Fruit fly (Drosophila melanogaster) whole organism, embryonic: ENCODE data around the gene Pep.

Experiments used
- Antp ChIP-seq: fragments of 200-800 bp; sonication (Bioruptor generic); optimal IDR thresholded peaks from 3 replicates; lab custom pipeline; 2016; ENCODE audit warnings: missing biosample characterization, missing genetic modification characterization
- Atf3 ChIP-seq: fragments of 200-800 bp; sonication (Bioruptor generic); optimal IDR thresholded peaks from 3 replicates; lab custom pipeline; 2016; ENCODE audit warnings: missing biosample characterization, missing genetic modification characterization
- Atf6 ChIP-seq: fragments of 200-800 bp; sonication (Bioruptor generic); IDR thresholded peaks from 2 replicates; pipeline ENCODE4 v1.3.6; 2022; ENCODE audit warnings: missing biosample characterization, missing genetic modification characterization
- C15 ChIP-seq: fragments of 200-800 bp; sonication (Bioruptor generic); IDR thresholded peaks from 3 replicates; pipeline ENCODE4 v1.3.6; 2022; ENCODE audit warnings: missing biosample characterization, missing genetic modification characterization
- CG10366 ChIP-seq: fragments of 200-800 bp; sonication (Bioruptor generic); IDR thresholded peaks from 2 replicates; pipeline ENCODE4 v1.3.6; 2022; ENCODE audit warnings: missing biosample characterization, missing genetic modification characterization
- CG1233 ChIP-seq: fragments of 200-800 bp; sonication (Bioruptor generic); optimal IDR thresholded peaks from 4 replicates; lab custom pipeline; 2018; ENCODE audit warnings: missing biosample characterization, mild to moderate bottlenecking, missing genetic modification characterization
- CG12391 ChIP-seq: fragments of 200-800 bp; sonication (Bioruptor generic); optimal IDR thresholded peaks from 3 replicates; lab custom pipeline; 2018; ENCODE audit warnings: missing biosample characterization, mild to moderate bottlenecking, missing genetic modification characterization, moderate library complexity
- CG12942 ChIP-seq: fragments of 200-800 bp; sonication (Bioruptor generic); optimal IDR thresholded peaks from 3 replicates; lab custom pipeline; 2016; ENCODE audit warnings: missing biosample characterization, missing genetic modification characterization
- CG13424 ChIP-seq: fragments of 200-800 bp; sonication (Bioruptor generic); optimal IDR thresholded peaks from 2 replicates; lab custom pipeline; 2019; ENCODE audit warnings: missing biosample characterization, mild to moderate bottlenecking, missing genetic modification characterization, moderate library complexity
- CG17568 ChIP-seq: fragments of 200-800 bp; sonication (Bioruptor generic); optimal IDR thresholded peaks from 2 replicates; lab custom pipeline; 2018; ENCODE audit warnings: missing biosample characterization, mild to moderate bottlenecking, missing genetic modification characterization, moderate library complexity
- CG18764 ChIP-seq: fragments of 200-800 bp; sonication (Bioruptor generic); optimal IDR thresholded peaks from 3 replicates; lab custom pipeline; 2016; ENCODE audit warnings: missing biosample characterization, missing genetic modification characterization
- CG2678 ChIP-seq: fragments of 200-800 bp; sonication (Bioruptor generic); optimal IDR thresholded peaks from 3 replicates; lab custom pipeline; 2019; ENCODE audit warnings: missing biosample characterization, mild to moderate bottlenecking, missing genetic modification characterization, moderate library complexity
- CG30020 ChIP-seq: fragments of 200-800 bp; optimal IDR thresholded peaks from 2 replicates; lab custom pipeline; 2019; ENCODE audit warnings: missing biosample characterization, mild to moderate bottlenecking, missing genetic modification characterization, moderate library complexity
- CG31365 ChIP-seq: fragments of 200-800 bp; sonication (Bioruptor generic); optimal IDR thresholded peaks from 2 replicates; lab custom pipeline; 2018; ENCODE audit warnings: missing biosample characterization, mild to moderate bottlenecking, missing genetic modification characterization
- CG3281 ChIP-seq: fragments of 200-800 bp; sonication (Bioruptor generic); optimal IDR thresholded peaks from 3 replicates; lab custom pipeline; 2017; ENCODE audit warnings: missing biosample characterization, mild to moderate bottlenecking, missing genetic modification characterization
- CG34422 ChIP-seq: fragments of 200-800 bp; sonication (Bioruptor generic); IDR thresholded peaks from 3 replicates; pipeline ENCODE4 v1.3.6; 2022; ENCODE audit warnings: missing biosample characterization, missing genetic modification characterization
- CG4328 ChIP-seq: fragments of 200-800 bp; sonication (Bioruptor generic); optimal IDR thresholded peaks from 3 replicates; lab custom pipeline; 2017; ENCODE audit warnings: missing biosample characterization, missing genetic modification reagents, missing genetic modification characterization
- CG4730 ChIP-seq: fragments of 200-800 bp; sonication (Bioruptor generic); IDR thresholded peaks from 2 replicates; pipeline ENCODE4 v1.3.6; 2022; ENCODE audit warnings: missing biosample characterization, missing genetic modification characterization
- CG8478 ChIP-seq: fragments of >200 bp; optimal IDR thresholded peaks from 2 replicates; lab custom pipeline; 2018
- CG8924 ChIP-seq: fragments of 200-800 bp; optimal IDR thresholded peaks from 3 replicates; lab custom pipeline; 2019; ENCODE audit warnings: missing biosample characterization, mild to moderate bottlenecking, missing genetic modification characterization, moderate library complexity
- CG9609 ChIP-seq: fragments of 200-800 bp; sonication (Bioruptor generic); optimal IDR thresholded peaks from 3 replicates; lab custom pipeline; 2016; ENCODE audit warnings: missing biosample characterization, missing genetic modification characterization
- CG9932 ChIP-seq: fragments of 200-800 bp; sonication (Bioruptor generic); IDR thresholded peaks from 2 replicates; pipeline ENCODE4 v1.3.6; 2022; ENCODE audit warnings: missing biosample characterization, missing genetic modification characterization
- E2f1 ChIP-seq: fragments of 200-800 bp; sonication (Bioruptor generic); IDR thresholded peaks from 2 replicates; pipeline ENCODE4 v1.3.6; 2022; ENCODE audit warnings: missing biosample characterization, missing genetic modification characterization
- Fer1 ChIP-seq: fragments of 200-800 bp; sonication (Bioruptor generic); optimal IDR thresholded peaks from 2 replicates; lab custom pipeline; 2017; ENCODE audit warnings: missing biosample characterization, mild to moderate bottlenecking, missing genetic modification characterization
- Gug ChIP-seq: fragments of 200-800 bp; sonication (Bioruptor generic); IDR thresholded peaks from 4 replicates; pipeline ENCODE4 v1.3.6; 2022; ENCODE audit warnings: missing biosample characterization, missing genetic modification characterization
- HmgD ChIP-seq: fragments of 200-800 bp; sonication (Bioruptor generic); optimal IDR thresholded peaks from 3 replicates; lab custom pipeline; 2016; ENCODE audit warnings: missing biosample characterization, missing genetic modification characterization
- Hr3 ChIP-seq: fragments of 200-800 bp; sonication (Bioruptor generic); optimal IDR thresholded peaks from 3 replicates; lab custom pipeline; 2016; ENCODE audit warnings: missing biosample characterization, missing genetic modification characterization
- MBD-R2 ChIP-seq: fragments of 200-800 bp; sonication (Bioruptor generic); IDR thresholded peaks from 2 replicates; pipeline ENCODE4 v1.3.6; 2022; ENCODE audit warnings: missing biosample characterization, missing genetic modification characterization
- MTF-1 ChIP-seq: fragments of 200-800 bp; sonication (Bioruptor generic); optimal IDR thresholded peaks from 2 replicates; lab custom pipeline; 2018; ENCODE audit warnings: missing biosample characterization, mild to moderate bottlenecking, missing genetic modification characterization, borderline replicate concordance
- Mad ChIP-seq: fragments of 200-800 bp; sonication (Bioruptor generic); optimal IDR thresholded peaks from 2 replicates; lab custom pipeline; 2016; ENCODE audit warnings: missing biosample characterization, missing genetic modification characterization
- NfI ChIP-seq: fragments of 200-800 bp; sonication (Bioruptor generic); optimal IDR thresholded peaks from 3 replicates; lab custom pipeline; 2018; ENCODE audit warnings: missing biosample characterization, mild to moderate bottlenecking, missing genetic modification characterization, moderate library complexity
- Oli ChIP-seq: fragments of 200-800 bp; sonication (Bioruptor generic); optimal IDR thresholded peaks from 2 replicates; lab custom pipeline; 2018; ENCODE audit warnings: missing biosample characterization, mild to moderate bottlenecking, missing genetic modification characterization, moderate library complexity
- Ptx1 ChIP-seq: fragments of 200-800 bp; sonication (Bioruptor generic); IDR thresholded peaks from 2 replicates; pipeline ENCODE4 v1.3.6; 2022; ENCODE audit warnings: missing biosample characterization, missing genetic modification characterization
- Spps ChIP-seq: fragments of 200-800 bp; sonication (Bioruptor generic); optimal IDR thresholded peaks from 2 replicates; lab custom pipeline; 2018; ENCODE audit warnings: missing biosample characterization, mild to moderate bottlenecking, missing genetic modification characterization
- amos ChIP-seq: fragments of 200-800 bp; sonication (Bioruptor generic); IDR thresholded peaks from 2 replicates; pipeline ENCODE4 v1.3.6; 2022; ENCODE audit warnings: missing biosample characterization, missing genetic modification characterization; ENCODE audit not compliant: partially characterized antibody
- ap ChIP-seq: fragments of 200-800 bp; sonication (Bioruptor generic); IDR thresholded peaks from 2 replicates; pipeline ENCODE4 v1.3.6; 2022; ENCODE audit warnings: missing biosample characterization, missing genetic modification characterization
- bab2 ChIP-seq: fragments of 200-800 bp; sonication (Bioruptor generic); optimal IDR thresholded peaks from 2 replicates; lab custom pipeline; 2016; ENCODE audit warnings: missing biosample characterization, missing genetic modification characterization
- bcd ChIP-seq: fragments of 200-800 bp; sonication (Bioruptor generic); optimal IDR thresholded peaks from 2 replicates; lab custom pipeline; 2017; ENCODE audit warnings: missing biosample characterization, mild to moderate bottlenecking, missing genetic modification characterization
- crol ChIP-seq: fragments of 200-800 bp; sonication (Bioruptor generic); IDR thresholded peaks from 2 replicates; pipeline ENCODE4 v1.3.6; 2022; ENCODE audit warnings: missing biosample characterization, missing genetic modification characterization
- crp ChIP-seq, 2 experiments: fragments of 200-800 bp; sonication (Bioruptor generic); optimal IDR thresholded peaks; 2 replicates in 1 of 2; 3 replicates in 1 of 2; lab custom pipeline; 2017; ENCODE audit warnings: missing biosample characterization in 2 of 2, missing genetic modification characterization in 2 of 2, mild to moderate bottlenecking in 1 of 2, moderate library complexity in 1 of 2
- gcm2 ChIP-seq: fragments of 200-800 bp; sonication (Bioruptor generic); optimal IDR thresholded peaks from 2 replicates; lab custom pipeline; 2016; ENCODE audit warnings: missing biosample characterization, missing genetic modification characterization
- hb ChIP-seq: fragments of 200-800 bp; sonication (Bioruptor generic); IDR thresholded peaks from 3 replicates; pipeline ENCODE4 v1.3.6; 2022; ENCODE audit warnings: missing biosample characterization, missing genetic modification characterization; ENCODE audit not compliant: partially characterized antibody
- kay ChIP-seq: fragments of 200-800 bp; sonication (Bioruptor generic); optimal IDR thresholded peaks from 2 replicates; lab custom pipeline; 2016; ENCODE audit warnings: missing biosample characterization, missing genetic modification characterization
- org-1 ChIP-seq: fragments of 200-800 bp; sonication (Bioruptor generic); optimal IDR thresholded peaks from 2 replicates; lab custom pipeline; 2017; ENCODE audit warnings: missing biosample characterization, missing genetic modification characterization
- pros ChIP-seq: fragments of 200-800 bp; sonication (Bioruptor generic); optimal IDR thresholded peaks from 3 replicates; lab custom pipeline; 2019; ENCODE audit warnings: missing biosample characterization, mild to moderate bottlenecking, missing genetic modification characterization, moderate library complexity
- unpg ChIP-seq: fragments of 200-800 bp; sonication (Bioruptor generic); optimal IDR thresholded peaks from 3 replicates; lab custom pipeline; 2018; ENCODE audit warnings: missing biosample characterization, mild to moderate bottlenecking, missing genetic modification characterization, moderate library complexity
- vnd ChIP-seq: fragments of 200-800 bp; sonication (Bioruptor generic); IDR thresholded peaks from 3 replicates; pipeline ENCODE4 v1.3.6; 2022; ENCODE audit warnings: missing biosample characterization, missing genetic modification characterization; ENCODE audit not compliant: partially characterized antibody
- zen2 ChIP-seq: fragments of 200-800 bp; sonication (Bioruptor generic); IDR thresholded peaks from 3 replicates; pipeline ENCODE4 v1.3.6; 2022; ENCODE audit warnings: missing biosample characterization, missing genetic modification characterization; ENCODE audit not compliant: partially characterized antibody
- zfh2 ChIP-seq: fragments of 200-800 bp; sonication (Bioruptor generic); optimal IDR thresholded peaks from 2 replicates; lab custom pipeline; 2016; ENCODE audit warnings: missing biosample characterization, missing genetic modification characterization

Pep gene

DNA sequence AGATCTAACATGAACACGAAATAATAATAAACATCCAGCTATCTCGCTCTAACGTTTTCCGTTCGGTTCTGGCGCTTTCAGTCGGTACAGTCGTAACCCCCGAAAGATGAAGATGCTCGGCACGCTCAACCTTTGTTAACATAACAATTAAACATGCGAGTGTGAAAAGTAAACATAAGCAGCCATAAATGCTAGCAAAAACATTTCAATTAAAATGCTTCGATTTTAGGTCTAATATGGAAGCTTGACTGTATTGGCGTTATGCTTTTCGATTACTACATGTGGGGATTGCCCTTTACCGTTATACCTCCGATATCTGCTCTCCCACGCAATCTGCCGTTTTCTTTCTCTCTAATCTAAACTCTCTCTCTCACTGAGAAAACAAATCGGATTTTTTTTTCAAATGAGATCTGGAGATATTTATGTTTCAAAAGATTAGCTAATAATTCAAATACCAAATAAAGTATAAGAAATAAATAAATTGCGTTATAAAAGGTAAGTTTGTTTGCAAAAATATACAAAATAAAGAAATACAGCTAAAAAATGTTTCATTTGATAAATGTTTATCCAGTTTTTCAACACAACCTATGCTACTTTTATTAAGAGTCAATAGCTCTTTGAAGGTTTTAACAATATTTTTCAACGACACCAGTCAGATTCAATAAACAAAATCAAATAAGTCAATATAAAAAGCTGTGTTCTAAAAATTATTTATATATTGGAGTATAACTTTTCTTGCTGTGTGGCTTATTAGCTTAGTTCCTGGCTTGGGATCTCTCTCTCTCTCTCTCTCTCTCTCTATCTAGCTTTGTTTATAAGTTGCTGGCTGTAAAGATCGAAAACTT lies 13.8 kb upstream of the Pep start (continued):
- TF ChIP-seq CG18764 (GFP tag; lab: Kevin White, UChicago) (peak; percentile 68), unpg (peak; percentile 91), NfI (peak; percentile 90), hb (GFP tag; lab: Robert Waterston, UW) (no peak), CG9609 (GFP tag; lab: Kevin White, UChicago) (peak; percentile 91), Atf6 (GFP tag; lab: Robert Waterston, UW) (peak; percentile 93), ap (GFP tag; lab: Robert Waterston, UW) (peak; percentile 78), CG1233 (GFP tag; lab: Kevin White, UChicago) (peak; percentile 83), CG12391 (tag; lab: Kevin White, UChicago) (peak; percentile 80), C15 (GFP tag; lab: Robert Waterston, UW) (peak; percentile 91), Oli (tag; lab: Kevin White, UChicago) (peak; percentile 73), Ptx1 (GFP tag; lab: Robert Waterston, UW) (peak; percentile 92), kay (GFP tag; lab: Kevin White, UChicago) (peak; percentile 85), pros (no peak), gcm2 (peak; percentile 81), crol (0 out of 2 replicates have a peak, but pooled peaks have one; percentile 27), Mad (GFP tag; lab: Kevin White, UChicago) (peak; percentile 77), Hr3 (GFP tag; lab: Kevin White, UChicago) (peak; percentile 75), zen2 (GFP tag; lab: Robert Waterston, UW) (no peak), bcd (GFP tag; lab: Kevin White, UChicago) (peak; percentile 87), Gug (peak; percentile 96), CG10366 (peak; percentile 93), org-1 (GFP tag; lab: Kevin White, UChicago) (peak; percentile 89), vnd (GFP tag; lab: Robert Waterston, UW) (no peak), Fer1 (GFP tag; lab: Kevin White, UChicago) (peak; percentile 83), MTF-1 (GFP tag; lab: Kevin White, UChicago) (peak; percentile 87), CG3281 (GFP tag; lab: Kevin White, UChicago) (peak; percentile 89), CG2678 (tag; lab: Kevin White, UChicago) (peak; percentile 88), CG13424 (peak; percentile 69), CG31365 (peak; percentile 82), MBD-R2 (peak; percentile 89), CG4730 (peak; percentile 86), HmgD (peak; percentile 73), CG17568 (GFP tag; lab: Kevin White, UChicago) (peak; percentile 84), Spps (tag; lab: Kevin White, UChicago) (peak; percentile 63), CG4328 (GFP tag; lab: Kevin White, UChicago) (no peak), CG8924 (tag; lab: Kevin White, UChicago) (peak; percentile 79), bab2 (peak; percentile 92), CG9932 (GFP tag; lab: Robert Waterston, UW) (peak; percentile 97), zfh2 (GFP tag; lab: Kevin White, UChicago) (peak; percentile 97), CG34422 (GFP tag; lab: Robert Waterston, UW) (peak; percentile 91), amos (GFP tag; lab: Robert Waterston, UW) (no peak), Antp (GFP tag; lab: Kevin White, UChicago) (peak; percentile 95), E2f1 (GFP tag; lab: Robert Waterston, UW) (peak; percentile 91), CG30020 (tag; lab: Kevin White, UChicago) (peak; percentile 6), CG8478 (no peak), Atf3 (GFP tag; lab: Kevin White, UChicago) (peak; percentile 84), crp (GFP tag; optimal IDR thresholded peaks at IDR 0.05; lab: Kevin White, UChicago) (peak in 1 of 2 experiments; percentile 24), CG12942 (GFP tag; lab: Kevin White, UChicago) (peak; percentile 82)
